Worm (Caenorhabditis elegans): ENCODE measurements around the gene clec-234.

Gene clec-234

ce11 chrV:16433471-16433870 lies at the start of gene clec-234:
clec-234 (minus strand) TSS chrV:16433571.
- TF ChIP-seq skn-1 (tag; optimal IDR thresholded peaks at IDR 0.05) (no peak), ceh-82 (tag; optimal IDR thresholded peaks at IDR 0.05) (no peak), ztf-4 (tag; optimal IDR thresholded peaks at IDR 0.05) (no peak), efl-1 (optimal IDR thresholded peaks at IDR 0.05) (no peak), efl-1 (GFP tag; optimal IDR thresholded peaks at IDR 0.05 in 1 of 2) (no peak), sup-37 (GFP tag; optimal IDR thresholded peaks at IDR 0.05) (no peak), F16B12.6 (tag; optimal IDR thresholded peaks at IDR 0.05) (no peak), fos-1 (tag; optimal IDR thresholded peaks at IDR 0.05) (no peak), ztf-11 (tag; optimal IDR thresholded peaks at IDR 0.05) (no peak), nhr-85 (tag) (no peak), nhr-47 (tag; optimal IDR thresholded peaks at IDR 0.05) (no peak), nhr-77 (tag; optimal IDR thresholded peaks at IDR 0.05) (no peak), irx-1 (tag; optimal IDR thresholded peaks at IDR 0.05) (no peak)

DNA sequence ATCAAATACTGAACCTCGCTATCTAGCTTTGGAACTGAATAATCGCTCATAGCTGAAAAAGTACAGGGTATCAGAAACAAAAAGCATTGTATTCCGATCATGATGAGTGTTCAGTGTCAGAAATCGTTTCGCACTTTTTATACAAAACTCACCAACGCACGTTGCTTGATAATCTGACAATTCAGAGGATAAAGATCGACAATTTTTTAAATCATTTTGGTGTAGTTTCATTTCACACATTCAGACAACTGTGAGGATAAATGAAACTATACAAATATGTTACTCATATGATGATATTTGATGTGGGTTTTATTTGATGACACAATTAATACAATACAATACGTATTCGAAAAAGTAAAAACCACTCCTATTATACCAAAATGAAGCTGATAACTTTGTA lies 49.7 kb upstream of the clec-234 start, which contains the start of gene F57E7.2:
TSS of gene F57E7.2 (minus strand) at position 101 of the 400 bp plus-strand sequence.
- TF ChIP-seq hlh-4 (tag; optimal IDR thresholded peaks at IDR 0.05) = no peak
- TF ChIP-seq lin-15B (tag; optimal IDR thresholded peaks at IDR 0.05) = no peak
- no peak for TF ChIP-seq ces-1 (GFP tag; optimal IDR thresholded peaks at IDR 0.05)
- no peak for TF ChIP-seq skn-1 (tag; optimal IDR thresholded peaks at IDR 0.05)
- no peak for TF ChIP-seq blmp-1 (tag; optimal IDR thresholded peaks at IDR 0.05)

DNA sequence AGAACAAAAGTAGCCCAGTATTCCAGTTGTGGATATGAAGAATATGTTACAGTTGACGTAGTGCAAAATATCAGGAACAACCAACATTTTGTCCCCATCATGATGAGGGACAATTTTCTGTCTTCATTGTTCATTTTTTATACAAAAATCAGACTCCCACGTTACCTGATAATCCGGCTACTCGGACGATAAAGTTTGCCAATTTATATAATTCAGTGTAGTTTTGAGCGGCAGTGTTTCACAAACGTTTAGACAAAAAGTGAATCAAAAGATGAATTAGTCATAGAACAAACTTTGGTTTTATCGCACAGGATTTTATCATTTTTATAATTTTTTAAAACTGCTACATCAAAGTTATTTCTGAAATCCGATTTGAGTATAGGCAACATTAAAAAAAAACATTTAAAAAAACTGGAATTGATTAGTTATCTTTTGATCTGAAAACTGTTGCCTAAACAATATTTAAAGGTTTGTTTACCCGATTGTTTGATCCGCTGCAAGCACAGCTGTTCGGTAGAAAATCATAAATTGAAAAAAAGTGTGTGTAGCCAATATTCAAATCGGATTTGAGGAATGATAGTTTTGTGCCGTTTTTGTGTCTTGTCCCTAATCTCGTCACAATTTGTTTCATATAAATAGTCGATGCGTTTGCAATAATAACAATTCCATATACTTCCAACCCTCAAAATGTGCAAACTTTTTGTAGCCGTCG lies 47.7 kb upstream of the clec-234 start, which contains the start of the genes F57E7.4 and spig-6:
TSS of gene F57E7.4 (minus strand) at position 101 of the 712 bp plus-strand sequence.
TSS of gene spig-6 (plus strand) at position 662 of the 712 bp plus-strand sequence.
- no peak for TF ChIP-seq nhr-85 (tag)
- no peak for TF ChIP-seq sox-4 (tag; optimal IDR thresholded peaks at IDR 0.05)

DNA sequence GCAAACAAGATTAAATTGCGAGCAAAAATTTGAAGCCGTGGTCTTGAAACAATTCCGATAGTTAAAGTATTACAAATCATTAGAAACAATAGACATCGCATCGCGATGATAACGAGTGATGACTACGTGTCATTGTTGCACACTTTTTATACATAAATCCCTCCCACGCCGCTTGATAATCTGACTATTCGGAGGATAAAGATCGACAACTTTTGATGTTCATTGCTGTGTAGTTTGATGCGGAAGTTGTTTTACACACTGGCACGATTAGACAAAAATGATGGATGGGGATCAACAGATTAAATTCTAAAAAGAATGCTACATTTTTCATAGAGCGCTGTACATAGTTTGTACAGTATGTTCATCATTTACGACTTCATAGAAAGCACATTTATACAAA lies 45.9 kb upstream of the clec-234 start, which contains the start of gene T08G3.11:
TSS of gene T08G3.11 (minus strand) at position 101 of the 400 bp plus-strand sequence.
- no peak for TF ChIP-seq lir-3 (tag; optimal IDR thresholded peaks at IDR 0.05; ENCODE audit: poor library complexity)
- TF ChIP-seq efl-1 (optimal IDR thresholded peaks at IDR 0.05) = no peak
- TF ChIP-seq efl-1 (GFP tag; optimal IDR thresholded peaks at IDR 0.05 in 1 of 2) = peak in 1 of 2 experiments; percentile 16

- TF ChIP-seq nhr-76 (tag; optimal IDR thresholded peaks at IDR 0.05) (no peak), ces-1 (GFP tag; optimal IDR thresholded peaks at IDR 0.05) (no peak), sox-4 (tag; optimal IDR thresholded peaks at IDR 0.05) (no peak)
Measured at ce11 chrV:16471995-16472563, 38.7 kb upstream of the clec-234 start, which contains the start of gene srw-35. srw-35 (plus strand) TSS chrV:16472513.

DNA sequence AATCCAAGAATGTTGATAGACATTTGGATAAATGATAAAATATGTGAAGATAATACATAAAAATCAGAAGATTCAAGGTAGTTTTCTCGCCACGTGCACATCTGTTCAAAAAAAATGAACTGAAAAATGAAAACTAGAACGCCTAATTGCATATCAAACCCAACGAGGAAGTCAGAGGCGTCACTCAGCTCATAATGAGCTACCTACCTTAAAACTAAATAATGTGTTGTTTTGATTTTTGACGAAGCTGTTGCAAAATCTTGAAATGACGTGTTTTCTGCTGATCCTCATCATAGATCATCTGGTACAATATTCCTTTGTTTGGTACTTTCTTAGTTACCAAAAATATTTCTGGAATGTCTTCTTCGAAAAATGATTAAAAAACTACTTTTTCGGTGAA lies 37.5 kb upstream of the clec-234 start, which contains the start of gene srh-138:
TSS of gene srh-138 (minus strand) at position 101 of the 400 bp plus-strand sequence.
- TF ChIP-seq efl-1 (optimal IDR thresholded peaks at IDR 0.05) (no peak), efl-1 (GFP tag; optimal IDR thresholded peaks at IDR 0.05 in 1 of 2) (no peak)

DNA sequence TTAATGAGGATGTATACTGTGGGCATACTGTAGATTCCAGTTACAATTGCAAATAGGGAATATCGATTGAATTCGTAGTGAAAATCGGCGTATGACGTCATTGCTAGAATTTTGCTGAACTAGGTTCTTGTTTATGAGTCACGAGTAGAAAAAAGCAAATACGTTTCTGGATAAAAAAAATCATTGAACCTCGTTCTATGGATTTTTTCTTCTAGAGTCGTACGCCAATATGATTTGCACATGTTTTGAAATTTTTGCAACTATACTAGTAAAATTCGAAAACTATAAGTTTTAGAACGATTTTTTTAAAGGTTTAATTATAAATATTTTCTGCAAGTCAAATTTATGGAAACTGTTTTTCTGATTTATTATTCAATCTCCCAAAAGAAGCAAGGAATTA lies 34.5 kb upstream of the clec-234 start, which contains the start of gene sru-44:
TSS of gene sru-44 (minus strand) at position 101 of the 400 bp plus-strand sequence.
- TF ChIP-seq ces-1 (GFP tag; optimal IDR thresholded peaks at IDR 0.05) (no peak), ama-1 (optimal IDR thresholded peaks at IDR 0.05) (no peak), hlh-17 (GFP tag; optimal IDR thresholded peaks at IDR 0.05; ENCODE audit: borderline replicate concordance) (no peak), nhr-85 (tag) (no peak)

ce11 chrV:16460866-16461265 lies 27.5 kb upstream of the clec-234 start, which contains the start of gene srh-142:
srh-142 (minus strand) TSS chrV:16460966.
- TF ChIP-seq isw-1 (GFP tag; IDR thresholded peaks at IDR 0.05) (no peak), nhr-12 (tag; optimal IDR thresholded peaks at IDR 0.05) (no peak), ama-1 (optimal IDR thresholded peaks at IDR 0.05) (no peak), ces-1 (GFP tag; optimal IDR thresholded peaks at IDR 0.05) (no peak), ets-5 (GFP tag; IDR thresholded peaks at IDR 0.05) (no peak), lin-15B (tag; optimal IDR thresholded peaks at IDR 0.05) (no peak), aha-1 (tag; optimal IDR thresholded peaks at IDR 0.05) (no peak), rnt-1 (tag; optimal IDR thresholded peaks at IDR 0.05) (no peak), elt-2 (tag; optimal IDR thresholded peaks at IDR 0.05) (no peak), nhr-11 (tag; optimal IDR thresholded peaks at IDR 0.05) (no peak), ztf-11 (tag; optimal IDR thresholded peaks at IDR 0.05) (no peak), alr-1 (tag; optimal IDR thresholded peaks at IDR 0.05; ENCODE audit: borderline replicate concordance) (no peak), ceh-63 (GFP tag; optimal IDR thresholded peaks at IDR 0.05) (no peak), ztf-4 (tag; optimal IDR thresholded peaks at IDR 0.05) (no peak), sup-37 (GFP tag; optimal IDR thresholded peaks at IDR 0.05) (no peak), skn-1 (tag; optimal IDR thresholded peaks at IDR 0.05) (no peak), egl-27 (tag; optimal IDR thresholded peaks at IDR 0.05) (no peak), xbp-1 (tag; optimal IDR thresholded peaks at IDR 0.05) (no peak), fkh-8 (tag; optimal IDR thresholded peaks at IDR 0.05) (no peak)

Measured in whole organism, L1 larva.